Worm (Caenorhabditis elegans) whole organism, L2 larva: ENCODE results near the gene EGAP1.5.

Source experiments
- F13H6.1 ChIP-seq: sonication (generic microtip); optimal IDR thresholded peaks from 2 replicates; lab custom pipeline; 2016; ENCODE audit warnings: missing genetic modification characterization, missing compliant biosample characterization
- R02D3.7 ChIP-seq: fragments of 150-350 bp; optimal IDR thresholded peaks from 2 replicates; lab custom pipeline; 2014; ENCODE audit warnings: missing biosample characterization, missing genetic modification characterization
- ama-1 ChIP-seq: fragments of 150-350 bp; optimal IDR thresholded peaks from 2 replicates; lab custom pipeline; 2018; ENCODE audit warnings: inconsistent platforms
- ceh-82 ChIP-seq: fragments of 150-350 bp; optimal IDR thresholded peaks from 2 replicates; lab custom pipeline; 2014; ENCODE audit warnings: missing biosample characterization, missing genetic modification characterization
- dmd-4 ChIP-seq: sonication (generic microtip); optimal IDR thresholded peaks from 2 replicates; lab custom pipeline; 2017; ENCODE audit warnings: missing biosample characterization, missing genetic modification characterization
- elt-1 ChIP-seq: fragments of 150-350 bp; optimal IDR thresholded peaks from 2 replicates; lab custom pipeline; 2014; ENCODE audit warnings: missing biosample characterization, missing genetic modification characterization
- fos-1 ChIP-seq: fragments of 150-350 bp; optimal IDR thresholded peaks from 2 replicates; lab custom pipeline; 2014; ENCODE audit warnings: missing biosample characterization, missing genetic modification characterization
- lin-39 ChIP-seq: fragments of 150-350 bp; optimal IDR thresholded peaks from 2 replicates; lab custom pipeline; 2014; ENCODE audit warnings: missing biosample characterization, missing genetic modification reagents, missing genetic modification characterization
- mbf-1 ChIP-seq: sonication (generic microtip); optimal IDR thresholded peaks from 2 replicates; lab custom pipeline; 2017; ENCODE audit warnings: missing biosample characterization, missing genetic modification characterization
- mdl-1 ChIP-seq, 2 experiments: fragments of 150-350 bp in 1 of 2; sonication (generic microtip) in 1 of 2; optimal IDR thresholded peaks; 2 replicates each; lab custom pipeline; 2017; ENCODE audit warnings: missing biosample characterization in 2 of 2, missing genetic modification characterization in 2 of 2
- nhr-11 ChIP-seq: fragments of 150-350 bp; optimal IDR thresholded peaks from 2 replicates; lab custom pipeline; 2014; ENCODE audit warnings: missing biosample characterization, missing genetic modification characterization
- nhr-25 ChIP-seq: fragments of 150-350 bp; sonication (generic microtip); optimal IDR thresholded peaks from 3 replicates; lab custom pipeline; 2014; ENCODE audit warnings: missing biosample characterization, missing genetic modification characterization
- ztf-1 ChIP-seq: fragments of 200-800 bp; sonication (Bioruptor generic); conservative IDR thresholded peaks from 2 replicates; pipeline ENCODE4 v1.3.6; 2022; ENCODE audit warnings: missing genetic modification characterization, missing compliant biosample characterization
- ztf-11 ChIP-seq: sonication (generic microtip); optimal IDR thresholded peaks from 2 replicates; lab custom pipeline; 2017; ENCODE audit warnings: missing biosample characterization, missing genetic modification characterization

DNA sequence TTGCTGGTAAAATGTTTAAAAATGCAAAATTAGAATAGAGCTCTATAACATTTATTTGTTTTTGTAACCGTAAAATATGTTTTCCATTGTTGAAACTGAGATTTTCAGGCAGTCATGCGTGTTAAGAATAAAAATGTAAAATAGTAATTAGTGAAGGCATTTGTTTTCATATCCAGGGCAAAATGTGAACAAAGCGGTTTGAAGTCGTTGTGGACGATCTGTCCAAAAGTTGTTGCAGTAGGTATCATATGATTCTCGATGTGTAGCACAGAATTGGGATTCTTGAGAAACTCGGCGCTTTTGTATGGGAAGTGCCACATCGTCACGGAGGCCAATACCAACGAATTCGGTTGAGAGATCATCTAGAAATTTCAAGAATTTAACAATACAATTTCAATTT is 49.2 kb upstream of the EGAP1.5 start:
- TF ChIP-seq nhr-25 (tag; lab: Kevin White, UChicago) (no peak), ceh-82 (tag; lab: Kevin White, UChicago) (no peak), lin-39 (no peak), dmd-4 (tag; lab: Kevin White, UChicago) (no peak), F13H6.1 (tag; lab: Kevin White, UChicago) (no peak), fos-1 (tag; lab: Kevin White, UChicago) (no peak), ztf-1 (GFP tag; lab: Robert Waterston, UW) (no peak), mbf-1 (tag; lab: Kevin White, UChicago) (no peak), ztf-11 (tag; lab: Kevin White, UChicago) (no peak), nhr-11 (tag; lab: Kevin White, UChicago) (no peak), ama-1 (lab: Kevin White, UChicago) (no peak), R02D3.7 (tag; lab: Kevin White, UChicago) (no peak), elt-1 (tag; lab: Kevin White, UChicago) (no peak), mdl-1 (tag; optimal IDR thresholded peaks at IDR 0.05; lab: Kevin White, UChicago) (no peak)
